Worm (Caenorhabditis elegans): Measurements from ENCODE around the gene fbxa-50.

DNA sequence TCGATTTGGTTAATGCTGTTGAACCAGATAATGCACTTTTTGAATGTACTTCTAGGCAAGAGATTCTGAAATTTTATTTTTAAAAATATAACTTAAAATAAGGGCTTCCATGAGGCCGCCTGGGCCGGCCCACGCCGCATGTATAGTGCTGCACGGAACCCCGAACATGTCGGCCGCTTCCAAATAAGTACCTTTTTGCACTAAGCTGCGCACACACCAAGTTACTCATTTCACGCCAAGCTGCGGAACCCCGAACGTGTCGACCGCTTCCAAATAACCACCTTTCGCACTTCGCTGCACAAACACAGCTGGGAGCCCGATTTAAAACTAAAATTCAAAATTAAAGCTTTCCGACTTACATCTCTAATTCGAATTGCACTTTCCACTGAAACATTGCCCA is 23.0 kb upstream of the fbxa-50 start:
- TF ChIP-seq lir-1 (GFP tag; conservative IDR thresholded peaks at IDR 0.05): no peak
- TF ChIP-seq Y53G8AR.9 (GFP tag; conservative IDR thresholded peaks at IDR 0.05): no peak
- TF ChIP-seq madf-3 (GFP tag; IDR thresholded peaks at IDR 0.05): no peak
- no peak for TF ChIP-seq aptf-3 (GFP tag; IDR thresholded peaks at IDR 0.05)
- TF ChIP-seq dox-1 (GFP tag; IDR thresholded peaks at IDR 0.05): no peak
- no peak for TF ChIP-seq lin-35 (GFP tag; optimal IDR thresholded peaks at IDR 0.05)

Data from whole organism, young adult.